Fruit fly (Drosophila melanogaster) whole organism, prepupa: ENCODE results near the gene CG12994.

ENCODE experiments used
- CG10631 ChIP-seq: fragments of 200-800 bp; sonication (Bioruptor generic); optimal IDR thresholded peaks from 2 replicates; lab custom pipeline; 2016; ENCODE audit warnings: missing biosample characterization, missing genetic modification characterization
- CG10669 ChIP-seq: fragments of 200-800 bp; sonication (Bioruptor generic); optimal IDR thresholded peaks from 3 replicates; lab custom pipeline; 2018; ENCODE audit warnings: missing biosample characterization, mild to moderate bottlenecking, missing genetic modification characterization, moderate library complexity
- CG11294 ChIP-seq: fragments of 200-800 bp; sonication (Bioruptor generic); IDR thresholded peaks from 2 replicates; pipeline ENCODE4 v1.3.6; 2022; ENCODE audit warnings: missing biosample characterization, missing genetic modification characterization
- CG11762 ChIP-seq: fragments of 200-800 bp; sonication (Bioruptor generic); optimal IDR thresholded peaks from 3 replicates; lab custom pipeline; 2016; ENCODE audit warnings: missing biosample characterization, missing genetic modification characterization; ENCODE audit not compliant: insufficient read depth
- CG11902 ChIP-seq: fragments of 200-800 bp; sonication (Bioruptor generic); optimal IDR thresholded peaks from 3 replicates; lab custom pipeline; 2016; ENCODE audit warnings: missing biosample characterization, missing genetic modification characterization
- CG15336 ChIP-seq: fragments of 200-800 bp; sonication (Bioruptor generic); IDR thresholded peaks from 2 replicates; pipeline ENCODE4 v1.3.6; 2022; ENCODE audit warnings: missing biosample characterization, missing genetic modification characterization
- CG1621 ChIP-seq: fragments of 200-800 bp; sonication (Bioruptor generic); optimal IDR thresholded peaks from 3 replicates; lab custom pipeline; 2018; ENCODE audit warnings: missing biosample characterization, mild to moderate bottlenecking, missing genetic modification characterization
- CG16779 ChIP-seq: fragments of 200-800 bp; sonication (Bioruptor generic); optimal IDR thresholded peaks from 3 replicates; lab custom pipeline; 2017; ENCODE audit warnings: missing biosample characterization, mild to moderate bottlenecking, missing genetic modification characterization
- CG3032 ChIP-seq: fragments of 200-800 bp; optimal IDR thresholded peaks from 2 replicates; lab custom pipeline; 2019; ENCODE audit warnings: missing biosample characterization, mild to moderate bottlenecking, missing genetic modification characterization, moderate library complexity
- CG31627 ChIP-seq: fragments of 200-800 bp; sonication (Bioruptor generic); optimal IDR thresholded peaks from 3 replicates; lab custom pipeline; 2016; ENCODE audit warnings: missing biosample characterization, missing genetic modification characterization
- CG32006 ChIP-seq: fragments of 200-800 bp; sonication (Bioruptor generic); optimal IDR thresholded peaks from 3 replicates; lab custom pipeline; 2017; ENCODE audit warnings: missing biosample characterization, mild to moderate bottlenecking, missing genetic modification characterization
- CG34406 ChIP-seq: fragments of 200-800 bp; sonication (Bioruptor generic); optimal IDR thresholded peaks from 3 replicates; lab custom pipeline; 2016; ENCODE audit warnings: missing biosample characterization, missing genetic modification characterization
- CG3919 ChIP-seq: fragments of 200-800 bp; sonication (Bioruptor generic); optimal IDR thresholded peaks from 3 replicates; lab custom pipeline; 2016; ENCODE audit warnings: missing biosample characterization, missing genetic modification characterization
- CG6276 ChIP-seq: fragments of 200-800 bp; sonication (Bioruptor generic); optimal IDR thresholded peaks from 2 replicates; lab custom pipeline; 2017; ENCODE audit warnings: missing biosample characterization, mild to moderate bottlenecking, missing genetic modification characterization
- CG6808 ChIP-seq: fragments of 200-800 bp; sonication (Bioruptor generic); optimal IDR thresholded peaks from 3 replicates; lab custom pipeline; 2017; ENCODE audit warnings: missing biosample characterization, missing genetic modification characterization, mild to moderate bottlenecking, moderate library complexity, missing genetic modification reagents
- CG6854 ChIP-seq: fragments of 200-800 bp; sonication (Bioruptor generic); optimal IDR thresholded peaks from 2 replicates; lab custom pipeline; 2017; ENCODE audit warnings: missing biosample characterization, mild to moderate bottlenecking, missing genetic modification characterization
- CG7368 ChIP-seq: fragments of 200-800 bp; sonication (Bioruptor generic); optimal IDR thresholded peaks from 3 replicates; lab custom pipeline; 2016; ENCODE audit warnings: missing biosample characterization, missing genetic modification characterization
- CG8119 ChIP-seq: fragments of 200-800 bp; sonication (Bioruptor generic); IDR thresholded peaks from 3 replicates; pipeline ENCODE4 v1.3.6; 2022; ENCODE audit warnings: missing biosample characterization, missing genetic modification characterization
- CG8319 ChIP-seq: fragments of 200-800 bp; sonication (Bioruptor generic); optimal IDR thresholded peaks from 3 replicates; lab custom pipeline; 2016; ENCODE audit warnings: missing biosample characterization, missing genetic modification characterization
- CG8632 ChIP-seq: fragments of 200-800 bp; sonication (Bioruptor generic); optimal IDR thresholded peaks from 3 replicates; lab custom pipeline; 2016; ENCODE audit warnings: missing biosample characterization, missing genetic modification characterization
- CG9139 ChIP-seq: fragments of 200-800 bp; sonication (Bioruptor generic); optimal IDR thresholded peaks from 3 replicates; lab custom pipeline; 2017; ENCODE audit warnings: missing biosample characterization, mild to moderate bottlenecking, missing genetic modification characterization
- Eip75B ChIP-seq: fragments of 200-800 bp; sonication (Bioruptor generic); optimal IDR thresholded peaks from 3 replicates; lab custom pipeline; 2016; ENCODE audit warnings: missing biosample characterization, missing genetic modification characterization
- Eip78C ChIP-seq: fragments of 200-800 bp; sonication (Bioruptor generic); peaks from one replicate; lab custom pipeline; 2016; ENCODE audit warnings: missing biosample characterization, missing genetic modification characterization
- Eip93F ChIP-seq: fragments of 200-800 bp; sonication (Bioruptor generic); optimal IDR thresholded peaks from 2 replicates; lab custom pipeline; 2016; ENCODE audit warnings: missing biosample characterization, mild to moderate bottlenecking, missing genetic modification characterization
- Ets96B ChIP-seq: fragments of 200-800 bp; optimal IDR thresholded peaks from 2 replicates; lab custom pipeline; 2019; ENCODE audit warnings: missing biosample characterization, mild to moderate bottlenecking, missing genetic modification characterization, moderate library complexity
- Hr38 ChIP-seq: sonication (Bioruptor generic); optimal IDR thresholded peaks from 2 replicates; lab custom pipeline; 2016; ENCODE audit warnings: missing biosample characterization, missing genetic modification characterization
- Hr39 ChIP-seq: fragments of 200-800 bp; sonication (Bioruptor generic); optimal IDR thresholded peaks from 2 replicates; lab custom pipeline; 2016; ENCODE audit warnings: missing biosample characterization, missing genetic modification characterization
- Hr4 ChIP-seq: fragments of 200-800 bp; sonication (Bioruptor generic); optimal IDR thresholded peaks from 3 replicates; lab custom pipeline; 2016; ENCODE audit warnings: missing biosample characterization, missing genetic modification characterization
- Lpt ChIP-seq: fragments of 200-800 bp; sonication (Bioruptor generic); optimal IDR thresholded peaks from 3 replicates; lab custom pipeline; 2016; ENCODE audit warnings: missing biosample characterization, missing genetic modification characterization
- Met ChIP-seq: fragments of 200-800 bp; sonication (Bioruptor generic); optimal IDR thresholded peaks from 3 replicates; lab custom pipeline; 2016; ENCODE audit warnings: missing biosample characterization, missing genetic modification characterization
- OdsH ChIP-seq: fragments of 200-800 bp; sonication (Bioruptor generic); optimal IDR thresholded peaks from 3 replicates; lab custom pipeline; 2016; ENCODE audit warnings: missing biosample characterization, missing genetic modification characterization
- Smox ChIP-seq: fragments of 200-800 bp; sonication (Bioruptor generic); optimal IDR thresholded peaks from 3 replicates; lab custom pipeline; 2016; ENCODE audit warnings: missing biosample characterization, missing genetic modification characterization
- Sox102F ChIP-seq: fragments of 200-800 bp; sonication (Bioruptor generic); optimal IDR thresholded peaks from 2 replicates; lab custom pipeline; 2016; ENCODE audit warnings: missing biosample characterization, mild to moderate bottlenecking, missing genetic modification characterization
- Sox14 ChIP-seq: fragments of 200-800 bp; sonication (Bioruptor generic); optimal IDR thresholded peaks from 3 replicates; lab custom pipeline; 2016; ENCODE audit warnings: missing biosample characterization, missing genetic modification characterization
- Sox15 ChIP-seq: fragments of 200-800 bp; sonication (Bioruptor generic); optimal IDR thresholded peaks from 3 replicates; lab custom pipeline; 2016; ENCODE audit warnings: missing biosample characterization, missing genetic modification characterization
- achi ChIP-seq: fragments of 200-800 bp; sonication (Bioruptor generic); optimal IDR thresholded peaks from 3 replicates; lab custom pipeline; 2016; ENCODE audit warnings: missing biosample characterization, missing genetic modification characterization
- acj6 ChIP-seq: fragments of 200-800 bp; sonication (Bioruptor generic); optimal IDR thresholded peaks from 3 replicates; lab custom pipeline; 2016; ENCODE audit warnings: missing biosample characterization, missing genetic modification characterization
- cyc ChIP-seq: fragments of 200-800 bp; sonication (Bioruptor generic); optimal IDR thresholded peaks from 3 replicates; lab custom pipeline; 2016; ENCODE audit warnings: missing biosample characterization, missing genetic modification characterization
- dac ChIP-seq: fragments of 200-800 bp; sonication (Bioruptor generic); optimal IDR thresholded peaks from 2 replicates; lab custom pipeline; 2017; ENCODE audit warnings: missing biosample characterization, mild to moderate bottlenecking, missing genetic modification characterization
- dsx ChIP-seq: fragments of 200-800 bp; optimal IDR thresholded peaks from 3 replicates; lab custom pipeline; 2019; ENCODE audit warnings: missing biosample characterization, mild to moderate bottlenecking, missing genetic modification characterization, moderate library complexity; ENCODE audit not compliant: poor library complexity, severe bottlenecking
- eg ChIP-seq: fragments of 200-800 bp; sonication (Bioruptor generic); IDR thresholded peaks from 3 replicates; pipeline ENCODE4 v1.3.6; 2022; ENCODE audit warnings: missing biosample characterization, missing genetic modification characterization
- esn ChIP-seq: fragments of 200-800 bp; sonication (Bioruptor generic); optimal IDR thresholded peaks from 2 replicates; lab custom pipeline; 2016; ENCODE audit warnings: missing biosample characterization, mild to moderate bottlenecking, missing genetic modification characterization, moderate library complexity
- fd59A ChIP-seq: fragments of 200-800 bp; sonication (Bioruptor generic); optimal IDR thresholded peaks from 2 replicates; lab custom pipeline; 2017; ENCODE audit warnings: missing biosample characterization, mild to moderate bottlenecking, missing genetic modification characterization, missing genetic modification reagents
- fkh ChIP-seq: fragments of 200-800 bp; sonication (Bioruptor generic); optimal IDR thresholded peaks from 3 replicates; lab custom pipeline; 2017; ENCODE audit warnings: missing biosample characterization, mild to moderate bottlenecking, missing genetic modification characterization, moderate library complexity
- lz ChIP-seq: fragments of 200-800 bp; sonication (Bioruptor generic); optimal IDR thresholded peaks from 3 replicates; lab custom pipeline; 2016; ENCODE audit warnings: missing biosample characterization, missing genetic modification characterization
- net ChIP-seq: fragments of 200-800 bp; sonication (Bioruptor generic); optimal IDR thresholded peaks from 3 replicates; lab custom pipeline; 2016; ENCODE audit warnings: missing biosample characterization, missing genetic modification characterization
- pdm3 ChIP-seq: fragments of 200-800 bp; sonication (Bioruptor generic); optimal IDR thresholded peaks from 3 replicates; lab custom pipeline; 2016; ENCODE audit warnings: missing biosample characterization, missing genetic modification characterization
- salr ChIP-seq, 2 experiments: fragments of 200-800 bp; sonication (Bioruptor generic); optimal IDR thresholded peaks; 3 replicates each; lab custom pipeline; 2016 to 2018; ENCODE audit warnings: missing biosample characterization in 2 of 2, missing genetic modification characterization in 2 of 2, mild to moderate bottlenecking in 1 of 2
- spab ChIP-seq: fragments of 200-800 bp; sonication (Bioruptor generic); optimal IDR thresholded peaks from 2 replicates; lab custom pipeline; 2017; ENCODE audit warnings: missing biosample characterization, mild to moderate bottlenecking, missing genetic modification characterization, missing genetic modification reagents
- svp ChIP-seq: fragments of 200-800 bp; sonication (Bioruptor generic); peaks from one replicate; lab custom pipeline; 2016; ENCODE audit warnings: missing biosample characterization, missing genetic modification characterization
- topi ChIP-seq: fragments of 200-800 bp; sonication (Bioruptor generic); optimal IDR thresholded peaks from 3 replicates; lab custom pipeline; 2016; ENCODE audit warnings: missing biosample characterization, missing genetic modification characterization
- vri ChIP-seq: fragments of 200-800 bp; sonication (Bioruptor generic); optimal IDR thresholded peaks from 3 replicates; lab custom pipeline; 2016; ENCODE audit warnings: missing biosample characterization, mild to moderate bottlenecking, missing genetic modification characterization

CG12994 gene

DNA sequence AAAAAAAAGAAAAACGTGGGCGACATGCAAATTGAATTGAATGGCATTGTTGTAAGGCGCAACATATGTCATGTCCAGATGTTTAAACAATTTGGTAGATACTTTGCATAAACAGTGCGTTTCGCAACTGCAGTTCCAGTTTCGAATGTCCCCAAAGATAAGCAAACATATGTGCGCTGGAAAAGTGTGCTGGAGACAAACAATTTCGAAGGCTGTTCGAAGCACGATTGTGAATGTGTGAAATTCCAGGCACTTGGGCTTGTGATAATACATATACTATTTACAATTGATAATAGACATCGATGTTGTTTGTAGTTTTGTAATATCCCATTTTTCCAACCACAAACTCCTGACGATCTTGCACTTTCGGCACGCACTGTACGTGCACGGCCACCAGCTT lies 39.0 kb upstream of the CG12994 start:
- no peak for TF ChIP-seq CG11294 (GFP tag; lab: Robert Waterston, UW)
- TF ChIP-seq Eip93F: no peak
- no peak for TF ChIP-seq Hr39
- no peak for TF ChIP-seq CG1621 (tag; lab: Kevin White, UChicago)
- TF ChIP-seq CG31627 (GFP tag; lab: Kevin White, UChicago): no peak
- no peak for TF ChIP-seq net (GFP tag; lab: Kevin White, UChicago)
- no peak for TF ChIP-seq Ets96B (tag; lab: Kevin White, UChicago)
- no peak for TF ChIP-seq spab (GFP tag; lab: Kevin White, UChicago)
- TF ChIP-seq svp (GFP tag; lab: Kevin White, UChicago): no peak
- no peak for TF ChIP-seq CG6854 (GFP tag; lab: Kevin White, UChicago)
- no peak for TF ChIP-seq CG6808 (GFP tag; lab: Kevin White, UChicago)
- TF ChIP-seq CG34406 (GFP tag; lab: Kevin White, UChicago): no peak
- no peak for TF ChIP-seq Eip75B
- peak; percentile 28; the same call in 1 of the 2 replicates for TF ChIP-seq CG15336 (GFP tag; lab: Robert Waterston, UW)
- TF ChIP-seq Eip78C (GFP tag; lab: Kevin White, UChicago): peak; percentile 56
- TF ChIP-seq fkh (GFP tag; lab: Kevin White, UChicago): peak; percentile 17
- no peak for TF ChIP-seq OdsH
- peak; percentile 31 for TF ChIP-seq Met
- TF ChIP-seq CG3919 (GFP tag; lab: Kevin White, UChicago): no peak
- peak; percentile 10 for TF ChIP-seq Hr4 (GFP tag; lab: Kevin White, UChicago)
- TF ChIP-seq CG11902 (GFP tag; lab: Kevin White, UChicago): no peak
- TF ChIP-seq Sox14 (GFP tag; lab: Kevin White, UChicago): no peak
- no peak for TF ChIP-seq CG10669 (GFP tag; lab: Kevin White, UChicago)
- TF ChIP-seq CG16779 (tag; lab: Kevin White, UChicago): no peak
- peak; percentile 11 for TF ChIP-seq acj6 (GFP tag; lab: Kevin White, UChicago)
- no peak for TF ChIP-seq CG3032
- TF ChIP-seq CG8119 (GFP tag; lab: Robert Waterston, UW): peak; percentile 33; the same call in 1 of the 3 replicates
- TF ChIP-seq CG7368 (GFP tag; lab: Kevin White, UChicago): no peak
- no peak for TF ChIP-seq Sox102F (GFP tag; lab: Kevin White, UChicago)
- no peak for TF ChIP-seq salr (GFP tag; optimal IDR thresholded peaks at IDR 0.05; lab: Kevin White, UChicago)
- peak; percentile 4 for TF ChIP-seq esn
- peak; percentile 18 for TF ChIP-seq Smox (GFP tag; lab: Kevin White, UChicago)
- TF ChIP-seq CG10631: no peak
- TF ChIP-seq Lpt (GFP tag; lab: Kevin White, UChicago): no peak
- no peak for TF ChIP-seq CG32006 (GFP tag; lab: Kevin White, UChicago)
- TF ChIP-seq eg (GFP tag; lab: Robert Waterston, UW): no peak
- peak; percentile 22 for TF ChIP-seq topi (GFP tag; lab: Kevin White, UChicago)
- TF ChIP-seq fd59A (GFP tag; lab: Kevin White, UChicago): no peak
- no peak for TF ChIP-seq CG9139 (GFP tag; lab: Kevin White, UChicago)
- TF ChIP-seq CG6276 (GFP tag; lab: Kevin White, UChicago): no peak
- TF ChIP-seq pdm3 (GFP tag; lab: Kevin White, UChicago): no peak
- TF ChIP-seq CG11762: no peak
- no peak for TF ChIP-seq achi
- no peak for TF ChIP-seq Hr38 (GFP tag; lab: Kevin White, UChicago)
- TF ChIP-seq CG8632 (GFP tag; lab: Kevin White, UChicago): no peak
- TF ChIP-seq vri: no peak
- peak; percentile 2 for TF ChIP-seq lz (GFP tag; lab: Kevin White, UChicago)
- no peak for TF ChIP-seq cyc (GFP tag; lab: Kevin White, UChicago)
- TF ChIP-seq dsx (GFP tag; lab: Kevin White, UChicago): no peak
- no peak for TF ChIP-seq dac (GFP tag; lab: Kevin White, UChicago)
- TF ChIP-seq CG8319 (GFP tag; lab: Kevin White, UChicago): no peak
- no peak for TF ChIP-seq Sox15
